Worm (Caenorhabditis elegans): ENCODE measurements around the gene mcm-3AP.

DNA sequence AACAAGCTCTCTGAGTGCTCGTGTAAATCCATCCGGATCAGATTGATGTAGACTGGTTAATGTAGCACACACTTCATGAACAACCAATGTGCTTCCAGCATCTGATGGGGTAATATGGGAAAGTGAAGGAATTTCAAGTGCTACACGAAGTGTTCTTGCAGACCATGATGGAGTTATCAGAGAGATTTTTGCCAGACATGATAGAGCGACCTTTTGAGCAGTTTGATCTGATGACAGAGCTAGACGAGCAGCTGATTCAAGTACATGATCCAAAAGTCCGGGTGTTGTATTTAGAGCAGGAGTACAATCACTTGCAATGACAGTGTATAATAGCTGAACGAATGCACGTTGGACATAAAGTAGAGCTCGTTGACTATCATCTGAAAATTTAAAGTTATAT is 30.6 kb upstream of the mcm-3AP start:
- no peak for TF ChIP-seq nhr-237 (tag; optimal IDR thresholded peaks at IDR 0.05)
- TF ChIP-seq nhr-25 (tag; optimal IDR thresholded peaks at IDR 0.05): no peak
- no peak for TF ChIP-seq ceh-82 (tag; optimal IDR thresholded peaks at IDR 0.05)
- no peak for TF ChIP-seq unc-39 (tag; optimal IDR thresholded peaks at IDR 0.05)
- TF ChIP-seq aly-2 (tag; optimal IDR thresholded peaks at IDR 0.05): no peak
- no peak for TF ChIP-seq ceh-16 (tag; optimal IDR thresholded peaks at IDR 0.05)
- no peak for TF ChIP-seq lin-13 (GFP tag; optimal IDR thresholded peaks at IDR 0.05)
- TF ChIP-seq nhr-10 (tag; optimal IDR thresholded peaks at IDR 0.05): no peak
- TF ChIP-seq nhr-6 (tag; optimal IDR thresholded peaks at IDR 0.05): no peak
- no peak for TF ChIP-seq ZK546.5 (tag; optimal IDR thresholded peaks at IDR 0.05)
- no peak for TF ChIP-seq crh-2 (tag; optimal IDR thresholded peaks at IDR 0.05)
- no peak for TF ChIP-seq zag-1 (tag; optimal IDR thresholded peaks at IDR 0.05)
- no peak for TF ChIP-seq blmp-1 (tag; optimal IDR thresholded peaks at IDR 0.05; ENCODE audit: insufficient read depth)
- TF ChIP-seq unc-55 (GFP tag; optimal IDR thresholded peaks at IDR 0.05): no peak
